Fruit fly (Drosophila melanogaster): ENCODE results near the gene Cad96Ca.

- TF ChIP-seq Sin3A (optimal IDR thresholded peaks at IDR 0.05) (no peak), insv (optimal IDR thresholded peaks at IDR 0.05) (no peak)
These were observed 24.3 kb downstream of the Cad96Ca start, which contains the start of gene dan for dm6 chr3R:25183484-25184442.

All from Kc167 (cell line).